Fruit fly (Drosophila melanogaster) whole organism, embryonic: ENCODE measurements around the gene pigs.

ENCODE experiments used
- Asciz ChIP-seq: fragments of 200-800 bp; sonication (Bioruptor generic); optimal IDR thresholded peaks from 2 replicates; lab custom pipeline; 2017; ENCODE audit warnings: missing biosample characterization, mild to moderate bottlenecking, missing genetic modification characterization, missing genetic modification reagents
- Awh ChIP-seq: fragments of 200-800 bp; sonication (Bioruptor generic); IDR thresholded peaks from 2 replicates; pipeline ENCODE4, ENCODE4 v1.3.6; 2022; ENCODE audit warnings: missing biosample characterization, missing genetic modification characterization
- Bdp1 ChIP-seq: fragments of 200-800 bp; sonication (Bioruptor generic); optimal IDR thresholded peaks from 3 replicates; lab custom pipeline; 2016; ENCODE audit warnings: missing biosample characterization, missing genetic modification characterization
- BtbVII ChIP-seq: fragments of 200-800 bp; sonication (Bioruptor generic); optimal IDR thresholded peaks from 3 replicates; lab custom pipeline; 2017; ENCODE audit warnings: missing biosample characterization, mild to moderate bottlenecking, missing genetic modification characterization
- CG10654 ChIP-seq: fragments of 200-800 bp; sonication (Bioruptor generic); optimal IDR thresholded peaks from 2 replicates; lab custom pipeline; 2016; ENCODE audit warnings: missing biosample characterization, missing genetic modification characterization
- CG11696 ChIP-seq: fragments of 200-800 bp; sonication (Bioruptor generic); IDR thresholded peaks from 2 replicates; pipeline ENCODE4 v1.3.6; 2022; ENCODE audit warnings: missing biosample characterization, missing genetic modification characterization
- CG12155 ChIP-seq: fragments of 200-800 bp; sonication (Bioruptor generic); optimal IDR thresholded peaks from 3 replicates; lab custom pipeline; 2016; ENCODE audit warnings: missing biosample characterization, missing genetic modification characterization
- CG12942 ChIP-seq: fragments of 200-800 bp; sonication (Bioruptor generic); optimal IDR thresholded peaks from 3 replicates; lab custom pipeline; 2016; ENCODE audit warnings: missing biosample characterization, missing genetic modification characterization
- CG13287 ChIP-seq: fragments of 200-800 bp; sonication (Bioruptor generic); IDR thresholded peaks from 2 replicates; pipeline ENCODE4 v1.3.6; 2022; ENCODE audit warnings: missing biosample characterization, missing genetic modification characterization; ENCODE audit not compliant: partially characterized antibody
- CG13296 ChIP-seq: fragments of 200-800 bp; sonication (Bioruptor generic); optimal IDR thresholded peaks from 3 replicates; lab custom pipeline; 2018; ENCODE audit warnings: missing biosample characterization, mild to moderate bottlenecking, missing genetic modification characterization
- CG13424 ChIP-seq: fragments of 200-800 bp; sonication (Bioruptor generic); optimal IDR thresholded peaks from 2 replicates; lab custom pipeline; 2019; ENCODE audit warnings: missing biosample characterization, mild to moderate bottlenecking, missing genetic modification characterization, moderate library complexity
- CG13624 ChIP-seq: fragments of 200-800 bp; sonication (Bioruptor generic); optimal IDR thresholded peaks from 2 replicates; lab custom pipeline; 2016; ENCODE audit warnings: missing biosample characterization, missing genetic modification characterization
- CG14014 ChIP-seq: fragments of 200-800 bp; sonication (Bioruptor generic); IDR thresholded peaks from 2 replicates; pipeline ENCODE4 v1.3.6; 2022; ENCODE audit warnings: missing biosample characterization, missing genetic modification characterization
- CG14050 ChIP-seq: fragments of 200-800 bp; sonication (Bioruptor generic); IDR thresholded peaks from 3 replicates; pipeline ENCODE4 v1.3.6; 2022; ENCODE audit warnings: missing biosample characterization, missing genetic modification characterization
- CG15269 ChIP-seq: fragments of 200-800 bp; sonication (Bioruptor generic); optimal IDR thresholded peaks from 2 replicates; lab custom pipeline; 2018; ENCODE audit warnings: missing biosample characterization, mild to moderate bottlenecking, missing genetic modification characterization, moderate library complexity
- CG17829 ChIP-seq: fragments of 200-800 bp; optimal IDR thresholded peaks from 2 replicates; lab custom pipeline; 2019; ENCODE audit warnings: missing biosample characterization, mild to moderate bottlenecking, missing genetic modification characterization, moderate library complexity
- CG18011 ChIP-seq: fragments of 200-800 bp; sonication (Bioruptor generic); optimal IDR thresholded peaks from 2 replicates; lab custom pipeline; 2017; ENCODE audit warnings: missing biosample characterization, missing genetic modification characterization, mild to moderate bottlenecking, moderate library complexity, missing genotype
- CG2116 ChIP-seq: fragments of 200-800 bp; sonication (Bioruptor generic); optimal IDR thresholded peaks from 3 replicates; lab custom pipeline; 2018; ENCODE audit warnings: missing biosample characterization, mild to moderate bottlenecking, missing genetic modification characterization
- CG2199 ChIP-seq: fragments of 200-800 bp; sonication (Bioruptor generic); IDR thresholded peaks from 3 replicates; pipeline ENCODE4 v1.3.6; 2022; ENCODE audit warnings: missing biosample characterization, missing genetic modification characterization
- CG33557 ChIP-seq: fragments of 200-800 bp; sonication (Bioruptor generic); optimal IDR thresholded peaks from 2 replicates; lab custom pipeline; 2019; ENCODE audit warnings: missing biosample characterization, mild to moderate bottlenecking, missing genetic modification characterization, moderate library complexity
- CG34376 ChIP-seq: fragments of 200-800 bp; sonication (Bioruptor generic); optimal IDR thresholded peaks from 2 replicates; lab custom pipeline; 2018; ENCODE audit warnings: missing biosample characterization, mild to moderate bottlenecking, missing genetic modification characterization
- CG7745 ChIP-seq: fragments of 200-800 bp; sonication (Bioruptor generic); optimal IDR thresholded peaks from 2 replicates; lab custom pipeline; 2018; ENCODE audit warnings: missing biosample characterization, mild to moderate bottlenecking, missing genetic modification characterization, moderate library complexity
- CG7928 ChIP-seq: fragments of 200-800 bp; sonication (Bioruptor generic); optimal IDR thresholded peaks from 2 replicates; lab custom pipeline; 2017; ENCODE audit warnings: missing biosample characterization, mild to moderate bottlenecking, missing genetic modification characterization
- CG7963 ChIP-seq: fragments of 200-800 bp; sonication (Bioruptor generic); IDR thresholded peaks from 3 replicates; pipeline ENCODE4 v1.3.6; 2022; ENCODE audit warnings: missing biosample characterization, missing genetic modification characterization; ENCODE audit not compliant: partially characterized antibody
- CG8359 ChIP-seq: fragments of 200-800 bp; sonication (Bioruptor generic); optimal IDR thresholded peaks from 2 replicates; lab custom pipeline; 2017; ENCODE audit warnings: missing biosample characterization, mild to moderate bottlenecking, missing genetic modification characterization, borderline replicate concordance
- CG8924 ChIP-seq: fragments of 200-800 bp; optimal IDR thresholded peaks from 3 replicates; lab custom pipeline; 2019; ENCODE audit warnings: missing biosample characterization, mild to moderate bottlenecking, missing genetic modification characterization, moderate library complexity
- CG9215 ChIP-seq: fragments of 200-800 bp; sonication (Bioruptor generic); IDR thresholded peaks from 2 replicates; pipeline ENCODE4 v1.3.6; 2022; ENCODE audit warnings: missing biosample characterization, missing genetic modification characterization
- CG9609 ChIP-seq: fragments of 200-800 bp; sonication (Bioruptor generic); optimal IDR thresholded peaks from 3 replicates; lab custom pipeline; 2016; ENCODE audit warnings: missing biosample characterization, missing genetic modification characterization
- D ChIP-seq, 2 experiments: fragments of 200-800 bp in 1 of 2; fragments of >200 bp in 1 of 2; sonication (Bioruptor generic) in 1 of 2; optimal IDR thresholded peaks; 2 replicates in 1 of 2; 3 replicates in 1 of 2; lab custom pipeline; 2017; ENCODE audit warnings: mild to moderate bottlenecking in 1 of 2, missing biosample characterization in 1 of 2, missing genetic modification characterization in 1 of 2, missing genetic modification reagents in 1 of 2
- H15 ChIP-seq: fragments of 200-800 bp; sonication (Bioruptor generic); IDR thresholded peaks from 3 replicates; pipeline ENCODE4 v1.3.6; 2022; ENCODE audit warnings: missing biosample characterization, missing genetic modification characterization
- Hmx ChIP-seq: fragments of 200-800 bp; sonication (Bioruptor generic); optimal IDR thresholded peaks from 2 replicates; lab custom pipeline; 2016; ENCODE audit warnings: missing biosample characterization, missing genetic modification characterization
- Myb ChIP-seq: fragments of 200-800 bp; sonication (Bioruptor generic); optimal IDR thresholded peaks from 2 replicates; lab custom pipeline; 2016; ENCODE audit warnings: missing biosample characterization, missing genetic modification characterization
- NFAT ChIP-seq: fragments of 200-800 bp; sonication (Bioruptor generic); IDR thresholded peaks from 2 replicates; pipeline ENCODE4 v1.3.6; 2022; ENCODE audit warnings: missing biosample characterization, missing genetic modification characterization
- Oli ChIP-seq: fragments of 200-800 bp; sonication (Bioruptor generic); optimal IDR thresholded peaks from 2 replicates; lab custom pipeline; 2018; ENCODE audit warnings: missing biosample characterization, mild to moderate bottlenecking, missing genetic modification characterization, moderate library complexity
- Xrp1 ChIP-seq: fragments of 200-800 bp; sonication (Bioruptor generic); IDR thresholded peaks from 2 replicates; pipeline ENCODE4 v1.3.6; 2022; ENCODE audit warnings: missing biosample characterization, missing genetic modification characterization
- aop ChIP-seq: fragments of 200-800 bp; sonication (Bioruptor generic); IDR thresholded peaks from 2 replicates; pipeline ENCODE4 v1.3.6; 2022; ENCODE audit warnings: missing biosample characterization, missing genetic modification characterization
- cwo ChIP-seq: fragments of 200-800 bp; sonication (Bioruptor generic); optimal IDR thresholded peaks from 3 replicates; lab custom pipeline; 2017; ENCODE audit warnings: missing biosample characterization, missing genetic modification characterization, mild to moderate bottlenecking, moderate library complexity, missing genetic modification reagents
- disco-r ChIP-seq: fragments of 200-800 bp; sonication (Bioruptor generic); optimal IDR thresholded peaks from 2 replicates; lab custom pipeline; 2016; ENCODE audit warnings: missing biosample characterization, missing genetic modification characterization
- ems ChIP-seq: fragments of 200-800 bp; sonication (Bioruptor generic); optimal IDR thresholded peaks from 3 replicates; lab custom pipeline; 2016; ENCODE audit warnings: missing biosample characterization, missing genetic modification characterization
- gem ChIP-seq: fragments of 200-800 bp; sonication (Bioruptor generic); optimal IDR thresholded peaks from 2 replicates; lab custom pipeline; 2019; ENCODE audit warnings: missing biosample characterization, mild to moderate bottlenecking, missing genetic modification characterization, moderate library complexity
- jumu ChIP-seq: fragments of 200-800 bp; sonication (Bioruptor generic); optimal IDR thresholded peaks from 3 replicates; lab custom pipeline; 2016; ENCODE audit warnings: missing biosample characterization, missing genetic modification characterization
- kah ChIP-seq: fragments of 200-800 bp; sonication (Bioruptor generic); optimal IDR thresholded peaks from 2 replicates; lab custom pipeline; 2018; ENCODE audit warnings: missing biosample characterization, mild to moderate bottlenecking, missing genetic modification characterization
- prd ChIP-seq, 3 experiments: fragments of >200 bp in 2 of 3; fragments of 200-800 bp in 1 of 3; sonication (Bioruptor generic) in 1 of 3; optimal IDR thresholded peaks in 2 of 3; IDR thresholded peaks in 1 of 3; 2 replicates in 2 of 3; 3 replicates in 1 of 3; pipeline versions ENCODE4 v1.3.6 to Lab custom; 2017 to 2022; ENCODE audit warnings: missing biosample characterization in 1 of 3, missing genetic modification characterization in 1 of 3
- row ChIP-seq: fragments of 200-800 bp; sonication (Bioruptor generic); IDR thresholded peaks from 3 replicates; pipeline ENCODE4 v1.3.6; 2022; ENCODE audit warnings: missing biosample characterization, missing genetic modification characterization
- sima ChIP-seq: fragments of 200-800 bp; sonication (Bioruptor generic); optimal IDR thresholded peaks from 2 replicates; lab custom pipeline; 2016; ENCODE audit warnings: missing biosample characterization, missing genetic modification characterization
- slou ChIP-seq: fragments of 200-800 bp; sonication (Bioruptor generic); optimal IDR thresholded peaks from 3 replicates; lab custom pipeline; 2016; ENCODE audit warnings: missing biosample characterization, missing genetic modification characterization
- tna ChIP-seq: fragments of 200-800 bp; sonication (Bioruptor generic); IDR thresholded peaks from 2 replicates; pipeline ENCODE4 v1.3.6; 2022; ENCODE audit warnings: missing biosample characterization, missing genetic modification characterization; ENCODE audit not compliant: partially characterized antibody
- tup ChIP-seq: fragments of 200-800 bp; sonication (Bioruptor generic); optimal IDR thresholded peaks from 2 replicates; lab custom pipeline; 2016; ENCODE audit warnings: missing biosample characterization, mild to moderate bottlenecking, missing genetic modification characterization, moderate library complexity
- vvl ChIP-seq: fragments of 200-800 bp; sonication (Bioruptor generic); IDR thresholded peaks from 2 replicates; pipeline ENCODE4 v1.3.6; 2022; ENCODE audit warnings: missing biosample characterization, missing genetic modification characterization
- zfh1 ChIP-seq: fragments of 200-800 bp; sonication (Bioruptor generic); IDR thresholded peaks from 3 replicates; pipeline ENCODE4 v1.3.6; 2022; ENCODE audit warnings: missing biosample characterization, missing genetic modification characterization

The pigs gene

dm6 chrX:6599233-6599632, 629 bp upstream of the pigs start (continued):
- TF ChIP-seq CG13424 (tag; lab: Kevin White, UChicago) (no peak), Xrp1 (GFP tag; lab: Robert Waterston, UW) (peak; percentile 95), CG8924 (tag; lab: Kevin White, UChicago) (no peak), CG34376 (GFP tag; lab: Kevin White, UChicago) (peak; percentile 37), CG18011 (GFP tag; lab: Kevin White, UChicago) (peak; percentile 99), tna (GFP tag; lab: Robert Waterston, UW) (no peak), CG13624 (GFP tag; lab: Kevin White, UChicago) (peak; percentile 91), zfh1 (peak; percentile 99), CG7963 (GFP tag; lab: Robert Waterston, UW) (no peak), Hmx (GFP tag; lab: Kevin White, UChicago) (peak; percentile 66), disco-r (GFP tag; lab: Kevin White, UChicago) (no peak), BtbVII (GFP tag; lab: Kevin White, UChicago) (peak; percentile 80), CG2116 (GFP tag; lab: Kevin White, UChicago) (no peak), CG8359 (GFP tag; lab: Kevin White, UChicago) (no peak), CG9215 (GFP tag; lab: Robert Waterston, UW) (peak; percentile 95), D (optimal IDR thresholded peaks at IDR 0.05; lab: Kevin White, UChicago) (no peak), D (GFP tag; optimal IDR thresholded peaks at IDR 0.05; lab: Kevin White, UChicago) (peak; percentile 68), slou (peak; percentile 73), CG12942 (GFP tag; lab: Kevin White, UChicago) (no peak), CG7928 (peak; percentile 56), CG10654 (GFP tag; lab: Kevin White, UChicago) (peak; percentile 84), CG15269 (tag; lab: Kevin White, UChicago) (no peak), tup (GFP tag; lab: Kevin White, UChicago) (peak; percentile 85), vvl (GFP tag; lab: Robert Waterston, UW) (peak; percentile 99), Myb (GFP tag; lab: Kevin White, UChicago) (peak; percentile 73), ems (peak; percentile 84), CG12155 (GFP tag; lab: Kevin White, UChicago) (peak; percentile 91), jumu (GFP tag; lab: Kevin White, UChicago) (peak; percentile 90), Oli (tag; lab: Kevin White, UChicago) (peak; percentile 55), prd (optimal IDR thresholded peaks at IDR 0.05; lab: Kevin White, UChicago) (no peak), prd (GFP tag; IDR thresholded peaks at IDR 0.05; lab: Robert Waterston, UW) (peak; percentile 99), H15 (GFP tag; lab: Robert Waterston, UW) (peak; percentile 84), sima (GFP tag; lab: Kevin White, UChicago) (peak; percentile 62), CG2199 (GFP tag; lab: Robert Waterston, UW) (peak; percentile 96), Asciz (GFP tag; lab: Kevin White, UChicago) (peak; percentile 80), Awh (peak; percentile 98), kah (GFP tag; lab: Kevin White, UChicago) (peak; percentile 19), CG11696 (GFP tag; lab: Robert Waterston, UW) (peak; percentile 94), CG9609 (GFP tag; lab: Kevin White, UChicago) (no peak), CG7745 (tag; lab: Kevin White, UChicago) (no peak), CG13296 (GFP tag; lab: Kevin White, UChicago) (peak; percentile 80), Bdp1 (no peak), CG14050 (GFP tag; lab: Robert Waterston, UW) (no peak), CG14014 (GFP tag; lab: Robert Waterston, UW) (peak; percentile 98), CG17829 (tag; lab: Kevin White, UChicago) (peak; percentile 60), aop (GFP tag; lab: Robert Waterston, UW) (peak; percentile 90), CG13287 (no peak), row (peak; percentile 87), CG33557 (no peak), gem (no peak), cwo (GFP tag; lab: Kevin White, UChicago) (peak; percentile 87), NFAT (peak; percentile 98)
